Worm (Caenorhabditis elegans) whole organism, L4/young adult: Measurements from ENCODE around the gene srp-7.

Source experiments
- W03F9.2 ChIP-seq: fragments of 150-350 bp; optimal IDR thresholded peaks from 2 replicates; lab custom pipeline; 2014; ENCODE audit warnings: missing biosample characterization, missing genetic modification characterization
- dao-5 ChIP-seq: sonication (generic microtip); optimal IDR thresholded peaks from 2 replicates; lab custom pipeline; 2016; ENCODE audit warnings: missing genotype, missing genetic modification characterization, moderate library complexity, missing compliant biosample characterization
- him-1 ChIP-seq: sonication (generic microtip); optimal IDR thresholded peaks from 2 replicates; lab custom pipeline; 2016; ENCODE audit warnings: missing genotype, missing genetic modification reagents, missing genetic modification characterization, missing compliant biosample characterization

DNA sequence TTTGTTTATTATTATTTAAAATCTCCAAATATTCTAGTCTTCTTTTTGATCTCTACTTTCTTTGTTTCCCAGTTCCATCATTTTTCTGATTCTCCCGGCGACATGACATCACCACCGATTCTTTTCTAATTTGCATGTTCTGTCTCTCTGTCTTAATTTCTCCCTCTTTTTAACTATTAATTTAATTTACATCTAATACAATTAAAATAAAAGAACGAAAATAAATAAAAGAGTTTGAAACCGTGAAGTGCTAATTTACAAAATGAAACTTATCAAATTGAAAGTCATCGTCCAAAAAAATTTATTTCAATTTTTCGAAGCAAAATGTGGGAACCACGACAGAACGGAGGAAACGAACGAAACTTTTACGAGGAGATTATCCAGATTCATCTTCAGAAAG, 19.3 kb upstream of the srp-7 start, which contains the start of gene F20D6.6:
- no peak for TF ChIP-seq dao-5 (tag; lab: Kevin White, UChicago)
- TF ChIP-seq W03F9.2: no peak
- no peak for TF ChIP-seq him-1
